Worm (Caenorhabditis elegans) whole organism, L1 larva: Measurements from ENCODE around the gene rha-2.
A peak's percentile ranks its signal among the peaks of the same experiment; 100 is the strongest.

ENCODE experiments used
- C04F5.9 ChIP-seq: sonication (generic microtip); optimal IDR thresholded peaks from 2 replicates; lab custom pipeline; 2016; ENCODE audit warnings: missing genetic modification characterization, missing compliant biosample characterization
- C16A3.4 ChIP-seq: fragments of 150-350 bp; optimal IDR thresholded peaks from 2 replicates; lab custom pipeline; 2014; ENCODE audit warnings: missing biosample characterization, missing genetic modification characterization
- C34B4.2 ChIP-seq: sonication (generic microtip); optimal IDR thresholded peaks from 2 replicates; lab custom pipeline; 2017; ENCODE audit warnings: mild to moderate bottlenecking, missing genetic modification characterization, missing compliant biosample characterization
- F16B12.6 ChIP-seq: fragments of 150-350 bp; optimal IDR thresholded peaks from 2 replicates; lab custom pipeline; 2014; ENCODE audit warnings: missing biosample characterization, missing genetic modification characterization
- blmp-1 ChIP-seq: fragments of 150-350 bp; optimal IDR thresholded peaks from 2 replicates; lab custom pipeline; 2014; ENCODE audit warnings: missing biosample characterization, missing genetic modification characterization
- ceh-8 ChIP-seq: fragments of 200-800 bp; sonication (Bioruptor generic); optimal IDR thresholded peaks from 2 replicates; lab custom pipeline; 2018; ENCODE audit warnings: mild to moderate bottlenecking, missing genetic modification characterization, moderate library complexity, missing compliant biosample characterization
- ceh-82 ChIP-seq, 3 experiments: fragments of 150-350 bp in 1 of 3; sonication (generic microtip) in 2 of 3; optimal IDR thresholded peaks; 2 replicates each; lab custom pipeline; 2014 to 2017; ENCODE audit warnings: missing biosample characterization in 3 of 3, missing genetic modification characterization in 3 of 3
- dpl-1 ChIP-seq, 3 experiments: fragments of 150-350 bp in 2 of 3; sonication (generic microtip) in 1 of 3; optimal IDR thresholded peaks; 2 replicates each; lab custom pipeline; 2014 to 2017; ENCODE audit warnings: missing biosample characterization in 3 of 3, missing genetic modification characterization in 3 of 3, missing genetic modification reagents in 3 of 3
- dsc-1 ChIP-seq: sonication (generic microtip); optimal IDR thresholded peaks from 2 replicates; lab custom pipeline; 2016; ENCODE audit warnings: mild to moderate bottlenecking, missing genetic modification characterization, missing compliant biosample characterization
- efl-1 ChIP-seq, 4 experiments: fragments of 150-350 bp; optimal IDR thresholded peaks in 3 of 4; peaks in 1 of 4; 1 replicate in 1 of 4; 2 replicates in 3 of 4; lab custom pipeline; 2014; ENCODE audit warnings: missing biosample characterization in 2 of 4, missing genetic modification characterization in 2 of 4, missing genetic modification reagents in 2 of 4
- egl-13 ChIP-seq: sonication (generic microtip); optimal IDR thresholded peaks from 2 replicates; lab custom pipeline; 2016; ENCODE audit warnings: missing genotype, missing genetic modification reagents, missing genetic modification characterization, missing compliant biosample characterization
- elt-2 ChIP-seq: sonication (generic microtip); optimal IDR thresholded peaks from 2 replicates; lab custom pipeline; 2016; ENCODE audit warnings: missing genetic modification characterization, mild to moderate bottlenecking, inconsistent platforms, missing compliant biosample characterization, missing genetic modification reagents
- elt-3 ChIP-seq, 6 experiments: fragments of 150-350 bp in 1 of 6; sonication (generic microtip); optimal IDR thresholded peaks; 2 replicates each; lab custom pipeline; 2017 to 2018; ENCODE audit warnings: missing biosample characterization in 6 of 6, missing genetic modification characterization in 6 of 6, inconsistent platforms in 1 of 6
- fkh-10 ChIP-seq: sonication (generic microtip); optimal IDR thresholded peaks from 2 replicates; lab custom pipeline; 2017; ENCODE audit warnings: missing biosample characterization, missing genetic modification reagents, missing genetic modification characterization
- fos-1 ChIP-seq: fragments of 150-350 bp; optimal IDR thresholded peaks from 2 replicates; lab custom pipeline; 2014; ENCODE audit warnings: missing biosample characterization, missing genetic modification characterization
- grh-1 ChIP-seq: fragments of 200-800 bp; sonication (Bioruptor generic); IDR thresholded peaks from 2 replicates; pipeline ENCODE4 v1.3.6; 2022; ENCODE audit warnings: missing genetic modification reagents, missing genetic modification characterization, missing compliant biosample characterization
- hlh-4 ChIP-seq: sonication (generic microtip); optimal IDR thresholded peaks from 2 replicates; lab custom pipeline; 2016; ENCODE audit warnings: mild to moderate bottlenecking, missing genetic modification characterization, missing compliant biosample characterization
- irx-1 ChIP-seq: sonication (generic microtip); optimal IDR thresholded peaks from 2 replicates; lab custom pipeline; 2016; ENCODE audit warnings: missing genetic modification characterization, missing compliant biosample characterization
- isw-1 ChIP-seq: fragments of 200-800 bp; sonication (Bioruptor generic); IDR thresholded peaks from 2 replicates; pipeline ENCODE4 v1.3.6; 2022; ENCODE audit warnings: missing genetic modification characterization, missing compliant biosample characterization
- lin-13 ChIP-seq: fragments of 150-350 bp; optimal IDR thresholded peaks from 2 replicates; lab custom pipeline; 2014; ENCODE audit warnings: missing biosample characterization, missing genetic modification reagents, missing genetic modification characterization
- lin-15B ChIP-seq: fragments of 150-350 bp; sonication (generic microtip); optimal IDR thresholded peaks from 3 replicates; lab custom pipeline; 2014; ENCODE audit warnings: missing biosample characterization, missing genetic modification characterization
- lin-35 ChIP-seq, 2 experiments: fragments of 150-350 bp; optimal IDR thresholded peaks; 2 replicates each; lab custom pipeline; 2014; ENCODE audit warnings: missing biosample characterization in 2 of 2, missing genetic modification characterization in 2 of 2, missing genetic modification reagents in 2 of 2
- lsy-2 ChIP-seq, 2 experiments: fragments of 150-350 bp; optimal IDR thresholded peaks; 2 replicates each; lab custom pipeline; 2014; ENCODE audit warnings: missing biosample characterization in 2 of 2, missing genetic modification characterization in 2 of 2
- mab-9 ChIP-seq: fragments of 200-800 bp; sonication (Bioruptor generic); IDR thresholded peaks from 2 replicates; pipeline ENCODE4 v1.3.6; 2022; ENCODE audit warnings: missing genetic modification reagents, missing genetic modification characterization, missing compliant biosample characterization
- mef-2 ChIP-seq: fragments of 150-350 bp; optimal IDR thresholded peaks from 2 replicates; lab custom pipeline; 2014; ENCODE audit warnings: missing biosample characterization, missing genetic modification characterization
- nhr-12 ChIP-seq: sonication (generic microtip); optimal IDR thresholded peaks from 2 replicates; lab custom pipeline; 2017; ENCODE audit warnings: missing biosample characterization, missing genetic modification characterization
- nhr-76 ChIP-seq: sonication (generic microtip); optimal IDR thresholded peaks from 2 replicates; lab custom pipeline; 2017; ENCODE audit warnings: missing biosample characterization, missing genetic modification characterization
- nhr-85 ChIP-seq: sonication (generic microtip); peaks from one replicate; lab custom pipeline; 2016; ENCODE audit warnings: missing genetic modification characterization, inconsistent platforms, missing compliant biosample characterization
- nhr-90 ChIP-seq: sonication (generic microtip); optimal IDR thresholded peaks from 2 replicates; lab custom pipeline; 2016; ENCODE audit warnings: mild to moderate bottlenecking, missing genetic modification characterization, missing compliant biosample characterization; ENCODE audit not compliant: poor library complexity
- pag-3 ChIP-seq: sonication (generic microtip); optimal IDR thresholded peaks from 2 replicates; lab custom pipeline; 2017; ENCODE audit warnings: missing genetic modification characterization, mild to moderate bottlenecking, missing compliant biosample characterization, antibody characterized with exemption, borderline replicate concordance; ENCODE audit not compliant: insufficient read depth
- skn-1 ChIP-seq: fragments of 150-350 bp; optimal IDR thresholded peaks from 2 replicates; lab custom pipeline; 2014; ENCODE audit warnings: missing biosample characterization, missing genetic modification characterization
- snpc-4 ChIP-seq: fragments of 150-350 bp; optimal IDR thresholded peaks from 2 replicates; lab custom pipeline; 2014; ENCODE audit warnings: missing biosample characterization, missing genetic modification characterization
- snu-23 ChIP-seq: sonication (generic microtip); optimal IDR thresholded peaks from 2 replicates; lab custom pipeline; 2016; ENCODE audit warnings: missing genetic modification characterization, missing compliant biosample characterization
- tlp-1 ChIP-seq: fragments of 150-350 bp; optimal IDR thresholded peaks from 2 replicates; lab custom pipeline; 2014; ENCODE audit warnings: missing biosample characterization, missing genetic modification characterization
- unc-130 ChIP-seq: fragments of 150-350 bp; optimal IDR thresholded peaks from 2 replicates; lab custom pipeline; 2017; ENCODE audit warnings: missing biosample characterization, missing genetic modification characterization, inconsistent platforms
- unc-62 ChIP-seq: fragments of 150-350 bp; optimal IDR thresholded peaks from 2 replicates; lab custom pipeline; 2014; ENCODE audit warnings: missing biosample characterization, missing genetic modification reagents, missing genetic modification characterization
- vab-15 ChIP-seq: sonication (generic microtip); optimal IDR thresholded peaks from 2 replicates; lab custom pipeline; 2017; ENCODE audit warnings: missing genotype, mild to moderate bottlenecking, missing genetic modification characterization, missing compliant biosample characterization
- zag-1 ChIP-seq: fragments of 150-350 bp; optimal IDR thresholded peaks from 2 replicates; lab custom pipeline; 2014; ENCODE audit warnings: missing biosample characterization, missing genetic modification characterization

rha-2 gene

DNA sequence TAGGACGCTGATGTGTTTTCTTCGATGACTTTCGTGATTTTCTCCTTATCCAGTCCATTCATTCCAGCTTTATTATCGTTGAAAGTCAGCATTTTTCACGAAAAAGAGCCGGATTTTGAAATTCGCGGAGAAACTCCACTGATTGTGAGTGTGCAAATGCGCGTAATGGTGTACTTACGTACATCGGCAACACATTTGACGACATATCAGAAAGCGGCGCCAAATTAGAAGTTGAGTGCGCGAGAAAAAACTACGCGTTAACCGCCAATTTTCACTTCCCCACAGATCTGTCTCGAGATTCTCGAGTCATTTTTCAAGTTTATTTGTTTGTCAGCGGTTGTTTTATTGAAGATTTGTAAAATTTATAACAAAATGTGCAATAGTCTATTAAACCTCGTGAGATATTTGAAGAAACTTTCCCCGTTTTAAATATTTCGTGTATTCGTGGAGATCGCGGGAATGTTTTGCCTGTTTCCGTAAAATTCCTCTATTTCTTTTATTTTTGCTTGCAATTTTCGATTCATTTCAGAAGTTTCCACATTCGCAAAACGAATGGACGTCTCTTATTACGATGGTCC, 14.1 kb upstream of the rha-2 start, which contains the start of the genes polk-1 and gpr-1:
polk-1 (minus strand) TSS at position 186 of the 578 bp plus-strand sequence.
gpr-1 (plus strand) TSS at position 528 of the 578 bp plus-strand sequence.
- no peak for TF ChIP-seq nhr-12 (tag; lab: Kevin White, UChicago)
- TF ChIP-seq efl-1 (optimal IDR thresholded peaks at IDR 0.05; lab: Kevin White, UChicago), result peak; percentile 80 to 83
- peak; percentile 85 to 98 for TF ChIP-seq efl-1 (GFP tag; optimal IDR thresholded peaks at IDR 0.05 in 1 of 2; lab: Kevin White, UChicago)
- no peak for TF ChIP-seq nhr-76 (tag; lab: Kevin White, UChicago)
- no peak for TF ChIP-seq fkh-10 (GFP tag; lab: Kevin White, UChicago)
- peak; percentile 36 for TF ChIP-seq lin-15B (tag; lab: Kevin White, UChicago)
- no peak for TF ChIP-seq nhr-85 (tag; lab: Kevin White, UChicago)
- TF ChIP-seq C34B4.2 (tag; lab: Kevin White, UChicago), result no peak
- TF ChIP-seq skn-1 (tag; lab: Kevin White, UChicago), result no peak
- no peak for TF ChIP-seq snpc-4 (tag; lab: Kevin White, UChicago)
- no peak for TF ChIP-seq nhr-90
- peak; percentile 79 for TF ChIP-seq F16B12.6 (tag; lab: Kevin White, UChicago)
- TF ChIP-seq lsy-2 (tag; optimal IDR thresholded peaks at IDR 0.05; lab: Kevin White, UChicago), result peak; percentile 29 to 52
- peak; percentile 27; the same call in 1 of the 2 replicates for TF ChIP-seq isw-1 (GFP tag; lab: Robert Waterston, UW)
- no peak for TF ChIP-seq dsc-1 (tag; lab: Kevin White, UChicago)
- peak; percentile 74 to 86 (median 81) for TF ChIP-seq dpl-1 (GFP tag; optimal IDR thresholded peaks at IDR 0.05; lab: Kevin White, UChicago)
- peak; percentile 52 for TF ChIP-seq lin-13 (GFP tag; lab: Kevin White, UChicago)
- peak; percentile 25 for TF ChIP-seq C16A3.4
- TF ChIP-seq blmp-1 (tag; lab: Kevin White, UChicago), result peak; percentile 23
- peak; percentile 68 to 93 for TF ChIP-seq lin-35 (GFP tag; optimal IDR thresholded peaks at IDR 0.05; lab: Kevin White, UChicago)
- peak; percentile 22 for TF ChIP-seq snu-23
- no peak for TF ChIP-seq elt-2 (tag; lab: Kevin White, UChicago)
- TF ChIP-seq C04F5.9 (tag; lab: Kevin White, UChicago), result no peak
- no peak for TF ChIP-seq vab-15 (tag; lab: Kevin White, UChicago)

DNA sequence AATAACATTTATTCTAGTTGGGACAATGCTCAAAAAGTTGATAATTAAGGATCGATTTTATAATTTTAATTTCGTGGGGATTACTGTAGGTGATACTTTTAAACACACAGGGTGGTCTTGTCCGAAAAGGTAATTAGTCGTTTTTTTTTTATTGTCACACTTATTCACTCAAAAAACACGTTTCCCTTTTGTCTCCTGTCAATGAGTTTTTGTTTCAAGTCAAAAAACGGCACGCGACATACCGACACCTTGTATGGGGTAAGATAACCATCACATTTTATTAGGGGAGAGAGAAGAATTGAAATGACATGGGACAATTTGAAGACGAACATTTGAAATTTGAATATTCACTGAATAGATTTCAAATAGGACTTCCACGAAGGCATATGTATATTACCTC, 10.8 kb upstream of the rha-2 start:
- TF ChIP-seq grh-1 (GFP tag; lab: Robert Waterston, UW), result no peak
- TF ChIP-seq efl-1 (optimal IDR thresholded peaks at IDR 0.05; lab: Kevin White, UChicago), result no peak
- peak in 1 of 2 experiments; percentile 46 for TF ChIP-seq efl-1 (GFP tag; optimal IDR thresholded peaks at IDR 0.05 in 1 of 2; lab: Kevin White, UChicago)
- TF ChIP-seq fos-1 (tag; lab: Kevin White, UChicago), result no peak

DNA sequence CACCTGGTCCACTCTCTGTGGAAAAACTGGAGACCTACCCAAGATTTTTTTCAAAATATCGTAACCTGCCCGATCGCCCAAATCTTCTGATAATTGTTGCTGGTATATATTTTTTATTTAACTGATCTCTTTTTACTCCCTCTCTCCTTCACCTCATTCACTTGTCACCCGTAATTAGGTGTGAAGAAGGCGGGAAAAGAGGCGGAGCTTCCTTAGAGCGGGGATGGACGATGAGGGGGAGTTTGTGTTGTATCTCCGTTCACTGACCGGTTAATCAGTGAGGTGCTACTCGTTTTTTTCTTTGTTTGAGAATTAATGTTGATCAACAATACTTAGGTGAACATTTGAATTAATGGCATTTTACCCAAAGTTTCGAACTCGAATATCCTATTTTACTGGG, 8.1 kb upstream of the rha-2 start, which contains the start of gene ceh-16:
ceh-16 (plus strand) TSS at position 301 of the 400 bp plus-strand sequence.
- TF ChIP-seq unc-62 (GFP tag; lab: Kevin White, UChicago) (no peak), egl-13 (no peak), lin-13 (GFP tag; lab: Kevin White, UChicago) (no peak), mef-2 (tag; lab: Kevin White, UChicago) (no peak), ceh-8 (no peak), isw-1 (GFP tag; lab: Robert Waterston, UW) (no peak), irx-1 (tag; lab: Kevin White, UChicago) (no peak), tlp-1 (no peak), C34B4.2 (tag; lab: Kevin White, UChicago) (no peak), snpc-4 (tag; lab: Kevin White, UChicago) (no peak), pag-3 (tag; lab: Kevin White, UChicago) (no peak), elt-3 (tag; optimal IDR thresholded peaks at IDR 0.05; lab: Kevin White, UChicago) (no peak), fkh-10 (GFP tag; lab: Kevin White, UChicago) (no peak), unc-130 (tag; lab: Kevin White, UChicago) (no peak), hlh-4 (tag; lab: Kevin White, UChicago) (no peak), ceh-82 (tag; optimal IDR thresholded peaks at IDR 0.05; lab: Kevin White, UChicago) (no peak), skn-1 (tag; lab: Kevin White, UChicago) (no peak), zag-1 (tag; lab: Kevin White, UChicago) (no peak), mab-9 (GFP tag; lab: Robert Waterston, UW) (no peak), nhr-90 (no peak)
